Fruit fly (Drosophila melanogaster) whole organism, embryonic: ENCODE results near the gene Reepl1.
A peak's percentile ranks its signal among the peaks of the same experiment; 100 is the strongest.

ENCODE experiments used
- Adf1 ChIP-seq: fragments of 200-800 bp; sonication (Bioruptor generic); IDR thresholded peaks from 2 replicates; pipeline ENCODE4 v1.3.6; 2022; ENCODE audit warnings: missing biosample characterization, missing genetic modification characterization
- C15 ChIP-seq: fragments of 200-800 bp; sonication (Bioruptor generic); IDR thresholded peaks from 3 replicates; pipeline ENCODE4 v1.3.6; 2022; ENCODE audit warnings: missing biosample characterization, missing genetic modification characterization
- CG10267 ChIP-seq: fragments of 200-800 bp; sonication (Bioruptor generic); optimal IDR thresholded peaks from 2 replicates; lab custom pipeline; 2018; ENCODE audit warnings: missing biosample characterization, mild to moderate bottlenecking, missing genetic modification characterization, moderate library complexity
- CG11247 ChIP-seq: fragments of 200-800 bp; sonication (Bioruptor generic); IDR thresholded peaks from 2 replicates; pipeline ENCODE4 v1.3.6; 2022; ENCODE audit warnings: missing biosample characterization, missing genetic modification characterization
- CG11456 ChIP-seq: fragments of 200-800 bp; sonication (Bioruptor generic); IDR thresholded peaks from 3 replicates; pipeline ENCODE4 v1.3.6; 2022; ENCODE audit warnings: missing biosample characterization, missing genetic modification characterization
- CG12071 ChIP-seq: fragments of 200-800 bp; sonication (Bioruptor generic); optimal IDR thresholded peaks from 3 replicates; lab custom pipeline; 2018; ENCODE audit warnings: missing biosample characterization, mild to moderate bottlenecking, missing genetic modification characterization
- CG1233 ChIP-seq: fragments of 200-800 bp; sonication (Bioruptor generic); optimal IDR thresholded peaks from 4 replicates; lab custom pipeline; 2018; ENCODE audit warnings: missing biosample characterization, mild to moderate bottlenecking, missing genetic modification characterization
- CG13424 ChIP-seq: fragments of 200-800 bp; sonication (Bioruptor generic); optimal IDR thresholded peaks from 2 replicates; lab custom pipeline; 2019; ENCODE audit warnings: missing biosample characterization, mild to moderate bottlenecking, missing genetic modification characterization, moderate library complexity
- CG14710 ChIP-seq: fragments of 200-800 bp; sonication (Bioruptor generic); optimal IDR thresholded peaks from 3 replicates; lab custom pipeline; 2019; ENCODE audit warnings: missing biosample characterization, mild to moderate bottlenecking, missing genetic modification characterization, moderate library complexity
- CG15696 ChIP-seq: fragments of 200-800 bp; sonication (Bioruptor generic); optimal IDR thresholded peaks from 2 replicates; lab custom pipeline; 2019; ENCODE audit warnings: missing biosample characterization, mild to moderate bottlenecking, missing genetic modification characterization, moderate library complexity
- CG1602 ChIP-seq: fragments of 200-800 bp; sonication (Bioruptor generic); optimal IDR thresholded peaks from 3 replicates; lab custom pipeline; 2016; ENCODE audit warnings: missing biosample characterization, missing genetic modification characterization
- CG1792 ChIP-seq: fragments of 200-800 bp; sonication (Bioruptor generic); optimal IDR thresholded peaks from 2 replicates; lab custom pipeline; 2016; ENCODE audit warnings: missing biosample characterization, missing genetic modification characterization
- CG30020 ChIP-seq: fragments of 200-800 bp; optimal IDR thresholded peaks from 2 replicates; lab custom pipeline; 2019; ENCODE audit warnings: missing biosample characterization, mild to moderate bottlenecking, missing genetic modification characterization, moderate library complexity
- CG3281 ChIP-seq: fragments of 200-800 bp; sonication (Bioruptor generic); optimal IDR thresholded peaks from 3 replicates; lab custom pipeline; 2017; ENCODE audit warnings: missing biosample characterization, mild to moderate bottlenecking, missing genetic modification characterization
- CG3407 ChIP-seq: fragments of 200-800 bp; sonication (Bioruptor generic); optimal IDR thresholded peaks from 2 replicates; lab custom pipeline; 2018; ENCODE audit warnings: missing biosample characterization, mild to moderate bottlenecking, missing genetic modification characterization
- CG4404 ChIP-seq: fragments of 200-800 bp; sonication (Bioruptor generic); IDR thresholded peaks from 2 replicates; pipeline ENCODE4 v1.3.6; 2022; ENCODE audit warnings: missing biosample characterization, missing genetic modification characterization
- CG5953 ChIP-seq: fragments of 200-800 bp; sonication (Bioruptor generic); IDR thresholded peaks from 2 replicates; pipeline ENCODE4 v1.3.6; 2022; ENCODE audit warnings: missing biosample characterization, missing genetic modification characterization
- CG6689 ChIP-seq: fragments of 200-800 bp; sonication (Bioruptor generic); IDR thresholded peaks from 2 replicates; pipeline ENCODE4 v1.3.6; 2022; ENCODE audit warnings: missing biosample characterization, missing genetic modification characterization
- CG9437 ChIP-seq: fragments of 200-800 bp; sonication (Bioruptor generic); optimal IDR thresholded peaks from 2 replicates; lab custom pipeline; 2018; ENCODE audit warnings: missing biosample characterization, mild to moderate bottlenecking, missing genetic modification characterization
- CG9609 ChIP-seq: fragments of 200-800 bp; sonication (Bioruptor generic); optimal IDR thresholded peaks from 3 replicates; lab custom pipeline; 2016; ENCODE audit warnings: missing biosample characterization, missing genetic modification characterization
- D19A ChIP-seq: fragments of 200-800 bp; optimal IDR thresholded peaks from 3 replicates; lab custom pipeline; 2019; ENCODE audit warnings: missing biosample characterization, mild to moderate bottlenecking, missing genetic modification characterization, moderate library complexity
- Drgx ChIP-seq: fragments of 200-800 bp; sonication (Bioruptor generic); IDR thresholded peaks from 2 replicates; pipeline ENCODE4 v1.3.6; 2022; ENCODE audit warnings: missing biosample characterization, missing genetic modification characterization
- Elba2 ChIP-seq: fragments of 200-800 bp; sonication (Bioruptor generic); optimal IDR thresholded peaks from 3 replicates; lab custom pipeline; 2016; ENCODE audit warnings: missing biosample characterization, missing genetic modification characterization
- GATAe ChIP-seq: fragments of 200-800 bp; sonication (Bioruptor generic); conservative IDR thresholded peaks from 2 replicates; pipeline ENCODE4 v1.3.6; 2022; ENCODE audit warnings: missing biosample characterization, missing genetic modification characterization
- HLH4C ChIP-seq: fragments of 200-800 bp; sonication (Bioruptor generic); IDR thresholded peaks from 3 replicates; pipeline ENCODE4 v1.3.6; 2022; ENCODE audit warnings: missing biosample characterization, missing genetic modification characterization; ENCODE audit not compliant: partially characterized antibody
- Hr39 ChIP-seq: fragments of >200 bp; optimal IDR thresholded peaks from 2 replicates; lab custom pipeline; 2017
- Hr51 ChIP-seq, 2 experiments: fragments of 200-800 bp; sonication (Bioruptor generic); optimal IDR thresholded peaks; 2 replicates in 1 of 2; 3 replicates in 1 of 2; lab custom pipeline; 2016 to 2018; ENCODE audit warnings: missing biosample characterization in 2 of 2, missing genetic modification characterization in 2 of 2, mild to moderate bottlenecking in 1 of 2, moderate library complexity in 1 of 2
- Lim3 ChIP-seq: fragments of 200-800 bp; sonication (Bioruptor generic); IDR thresholded peaks from 2 replicates; pipeline ENCODE4 v1.3.6; 2022; ENCODE audit warnings: missing biosample characterization, missing genetic modification characterization
- Lpt ChIP-seq: fragments of >200 bp; optimal IDR thresholded peaks from 2 replicates; lab custom pipeline; 2018; ENCODE audit warnings: missing biosample characterization, missing genetic modification characterization
- Meics ChIP-seq: fragments of 200-800 bp; sonication (Bioruptor generic); optimal IDR thresholded peaks from 2 replicates; lab custom pipeline; 2017; ENCODE audit warnings: missing biosample characterization, mild to moderate bottlenecking, missing genetic modification characterization
- NC2β ChIP-seq: fragments of 200-800 bp; sonication (Bioruptor generic); optimal IDR thresholded peaks from 2 replicates; lab custom pipeline; 2016; ENCODE audit warnings: missing biosample characterization, missing genetic modification characterization
- Oli ChIP-seq: fragments of 200-800 bp; sonication (Bioruptor generic); optimal IDR thresholded peaks from 2 replicates; lab custom pipeline; 2018; ENCODE audit warnings: missing biosample characterization, mild to moderate bottlenecking, missing genetic modification characterization, moderate library complexity
- btn ChIP-seq: fragments of 200-800 bp; sonication (Bioruptor generic); optimal IDR thresholded peaks from 2 replicates; lab custom pipeline; 2016; ENCODE audit warnings: missing biosample characterization, missing genetic modification characterization
- crc ChIP-seq: fragments of 200-800 bp; sonication (Bioruptor generic); optimal IDR thresholded peaks from 2 replicates; lab custom pipeline; 2016; ENCODE audit warnings: missing biosample characterization, missing genetic modification characterization
- croc ChIP-seq: fragments of 200-800 bp; sonication (Bioruptor generic); conservative IDR thresholded peaks from 3 replicates; pipeline ENCODE4 v1.3.6; 2022; ENCODE audit warnings: missing biosample characterization, missing genetic modification characterization
- dm ChIP-seq: fragments of 200-800 bp; sonication (Bioruptor generic); optimal IDR thresholded peaks from 3 replicates; lab custom pipeline; 2016; ENCODE audit warnings: missing biosample characterization, missing genetic modification characterization
- ems ChIP-seq: fragments of 200-800 bp; sonication (Bioruptor generic); optimal IDR thresholded peaks from 3 replicates; lab custom pipeline; 2016; ENCODE audit warnings: missing biosample characterization, missing genetic modification characterization
- eve ChIP-seq, 2 experiments: fragments of >200 bp; optimal IDR thresholded peaks; 2 replicates each; lab custom pipeline; 2017; ENCODE audit warnings: missing biosample characterization in 2 of 2, missing genetic modification characterization in 2 of 2
- ewg ChIP-seq: fragments of 200-800 bp; sonication (Bioruptor generic); optimal IDR thresholded peaks from 3 replicates; lab custom pipeline; 2017; ENCODE audit warnings: mild to moderate bottlenecking, missing biosample characterization, missing genetic modification reagents, missing genetic modification characterization
- gsb-n ChIP-seq: fragments of 200-800 bp; sonication (Bioruptor generic); optimal IDR thresholded peaks from 3 replicates; lab custom pipeline; 2018; ENCODE audit warnings: missing biosample characterization, mild to moderate bottlenecking, missing genetic modification characterization
- her ChIP-seq: fragments of 200-800 bp; sonication (Bioruptor generic); optimal IDR thresholded peaks from 2 replicates; lab custom pipeline; 2016; ENCODE audit warnings: missing biosample characterization, missing genetic modification characterization
- lilli ChIP-seq: fragments of 200-800 bp; sonication (Bioruptor generic); optimal IDR thresholded peaks from 3 replicates; lab custom pipeline; 2016; ENCODE audit warnings: missing biosample characterization, missing genetic modification characterization
- lmd ChIP-seq: fragments of 200-800 bp; sonication (Bioruptor generic); IDR thresholded peaks from 2 replicates; pipeline ENCODE4 v1.3.6; 2022; ENCODE audit warnings: missing biosample characterization, missing genetic modification characterization
- pho ChIP-seq: fragments of 200-800 bp; sonication (Bioruptor generic); optimal IDR thresholded peaks from 2 replicates; lab custom pipeline; 2016; ENCODE audit warnings: missing biosample characterization, missing genetic modification characterization
- schlank ChIP-seq: fragments of 200-800 bp; sonication (Bioruptor generic); optimal IDR thresholded peaks from 2 replicates; lab custom pipeline; 2018; ENCODE audit warnings: missing biosample characterization, mild to moderate bottlenecking, missing genetic modification characterization
- scrt ChIP-seq: fragments of 200-800 bp; sonication (Bioruptor generic); optimal IDR thresholded peaks from 2 replicates; lab custom pipeline; 2018; ENCODE audit warnings: missing biosample characterization, mild to moderate bottlenecking, missing genetic modification characterization, moderate library complexity
- sim ChIP-seq: fragments of 200-800 bp; sonication (Bioruptor generic); IDR thresholded peaks from 2 replicates; pipeline ENCODE4 v1.3.6; 2022; ENCODE audit warnings: missing biosample characterization, missing genetic modification characterization
- trh ChIP-seq: fragments of 200-800 bp; sonication (Bioruptor generic); optimal IDR thresholded peaks from 2 replicates; lab custom pipeline; 2016; ENCODE audit warnings: missing biosample characterization, missing genetic modification characterization
- wdn ChIP-seq: fragments of 200-800 bp; sonication (Bioruptor generic); IDR thresholded peaks from 2 replicates; pipeline ENCODE4 v1.3.6; 2022; ENCODE audit warnings: missing biosample characterization, missing genetic modification characterization
- wor ChIP-seq: fragments of 200-800 bp; sonication (Bioruptor generic); IDR thresholded peaks from 2 replicates; pipeline ENCODE4 v1.3.6; 2022; ENCODE audit warnings: missing biosample characterization, missing genetic modification characterization

Reepl1 gene

dm6 chrX:11580200-11580840 lies 7.8 kb downstream of the Reepl1 start, which contains the start of gene nod (continued):
- TF ChIP-seq her (GFP tag; lab: Kevin White, UChicago) = peak; percentile 73
- no peak for TF ChIP-seq eve (GFP tag; optimal IDR thresholded peaks at IDR 0.05; lab: Kevin White, UChicago)
- TF ChIP-seq Oli = peak; percentile 50
- no peak for TF ChIP-seq GATAe (GFP tag; lab: Robert Waterston, UW)
- TF ChIP-seq Hr51 (GFP tag; optimal IDR thresholded peaks at IDR 0.05; lab: Kevin White, UChicago) = peak; percentile 46 to 58
- peak; percentile 7 for TF ChIP-seq CG1792 (GFP tag; lab: Kevin White, UChicago)
- peak; percentile 24 for TF ChIP-seq D19A (tag; lab: Kevin White, UChicago)
- TF ChIP-seq CG1602 = peak; percentile 45
- TF ChIP-seq btn (GFP tag; lab: Kevin White, UChicago) = no peak
- peak; percentile 51 for TF ChIP-seq CG3281 (GFP tag; lab: Kevin White, UChicago)
- peak; percentile 20 for TF ChIP-seq schlank (tag; lab: Kevin White, UChicago)
- peak; percentile 79 for TF ChIP-seq lilli (GFP tag; lab: Kevin White, UChicago)
- TF ChIP-seq CG1233 = peak; percentile 52
- peak; percentile 55 for TF ChIP-seq CG9609 (GFP tag; lab: Kevin White, UChicago)
- peak; percentile 10 for TF ChIP-seq CG30020 (tag; lab: Kevin White, UChicago)
- peak; percentile 30 for TF ChIP-seq ewg (GFP tag; lab: Kevin White, UChicago)
- TF ChIP-seq dm (GFP tag; lab: Kevin White, UChicago) = peak; percentile 31
- TF ChIP-seq Elba2 (GFP tag; lab: Kevin White, UChicago) = no peak
- TF ChIP-seq Drgx (GFP tag; lab: Robert Waterston, UW) = 0 out of 2 replicates have a peak, but pooled peaks have one; percentile 22
- peak; percentile 22 for TF ChIP-seq crc (GFP tag; lab: Kevin White, UChicago)
- TF ChIP-seq scrt (GFP tag; lab: Kevin White, UChicago) = no peak
- TF ChIP-seq CG5953 = peak; percentile 32; the same call in 1 of the 2 replicates
- 0 out of 2 replicates have a peak, but pooled peaks have one; percentile 26 for TF ChIP-seq CG11247 (GFP tag; lab: Robert Waterston, UW)
- peak; percentile 34 for TF ChIP-seq CG9437 (GFP tag; lab: Kevin White, UChicago)
- no peak for TF ChIP-seq Lpt
- peak; percentile 32 for TF ChIP-seq CG12071 (GFP tag; lab: Kevin White, UChicago)
- peak; percentile 34; the same call in 1 of the 2 replicates for TF ChIP-seq wor (GFP tag; lab: Robert Waterston, UW)
- TF ChIP-seq CG14710 (tag; lab: Kevin White, UChicago) = peak; percentile 71
- peak; percentile 41 for TF ChIP-seq CG15696 (tag; lab: Kevin White, UChicago)
- peak; percentile 67 for TF ChIP-seq Meics (GFP tag; lab: Kevin White, UChicago)
- TF ChIP-seq CG11456 (GFP tag; lab: Robert Waterston, UW) = peak; percentile 77; the same call in 2 of the 3 replicates
- no peak for TF ChIP-seq HLH4C (GFP tag; lab: Robert Waterston, UW)
- peak; percentile 42 for TF ChIP-seq CG4404
- TF ChIP-seq wdn (GFP tag; lab: Robert Waterston, UW) = peak; percentile 27
- TF ChIP-seq sim (GFP tag; lab: Robert Waterston, UW) = peak; percentile 32; the same call in 1 of the 2 replicates
- TF ChIP-seq gsb-n (tag; lab: Kevin White, UChicago) = peak; percentile 22
- no peak for TF ChIP-seq C15 (GFP tag; lab: Robert Waterston, UW)
- TF ChIP-seq Adf1 = peak; percentile 14; the same call in 1 of the 2 replicates
- TF ChIP-seq CG6689 = peak; percentile 47; the same call in 1 of the 2 replicates
- peak; percentile 62 for TF ChIP-seq pho (GFP tag; lab: Kevin White, UChicago)
- TF ChIP-seq Lim3 = 0 out of 2 replicates have a peak, but pooled peaks have one; percentile 11
- peak; percentile 57 for TF ChIP-seq NC2β (GFP tag; lab: Kevin White, UChicago)
- TF ChIP-seq ems (GFP tag; lab: Kevin White, UChicago) = peak; percentile 78
- TF ChIP-seq CG10267 (tag; lab: Kevin White, UChicago) = peak; percentile 58
- peak; percentile 18 for TF ChIP-seq trh (GFP tag; lab: Kevin White, UChicago)
- TF ChIP-seq Hr39 (lab: Kevin White, UChicago) = no peak
- TF ChIP-seq lmd (GFP tag; lab: Robert Waterston, UW) = peak; percentile 42; the same call in 1 of the 2 replicates
- no peak; the same call in 2 of the 3 replicates for TF ChIP-seq croc (GFP tag; lab: Robert Waterston, UW)
- peak; percentile 44 for TF ChIP-seq CG13424 (tag; lab: Kevin White, UChicago)
- TF ChIP-seq CG3407 = peak; percentile 36
